Worm (Caenorhabditis elegans) whole organism, L1 larva: Measurements from ENCODE around the gene M02E1.4.
"Not testable (repeated sequence)": the region's sequence is repeated elsewhere in the genome, so short reads cannot be mapped to it uniquely, and the experiment has no call there.

Experiments
- C16A3.4 ChIP-seq: fragments of 150-350 bp; optimal IDR thresholded peaks from 2 replicates; lab custom pipeline; 2014; ENCODE audit warnings: missing biosample characterization, missing genetic modification characterization
- C34B4.2 ChIP-seq: sonication (generic microtip); optimal IDR thresholded peaks from 2 replicates; lab custom pipeline; 2017; ENCODE audit warnings: mild to moderate bottlenecking, missing genetic modification characterization, missing compliant biosample characterization
- F16B12.6 ChIP-seq: fragments of 150-350 bp; optimal IDR thresholded peaks from 2 replicates; lab custom pipeline; 2014; ENCODE audit warnings: missing biosample characterization, missing genetic modification characterization
- aha-1 ChIP-seq: fragments of 150-350 bp; optimal IDR thresholded peaks from 2 replicates; lab custom pipeline; 2014; ENCODE audit warnings: missing biosample characterization, missing genetic modification characterization
- ama-1 ChIP-seq: fragments of 150-350 bp; optimal IDR thresholded peaks from 2 replicates; lab custom pipeline; 2014
- ceh-63 ChIP-seq: fragments of 200-800 bp; sonication (Bioruptor generic); optimal IDR thresholded peaks from 2 replicates; lab custom pipeline; 2018; ENCODE audit warnings: mild to moderate bottlenecking, missing genetic modification characterization, missing compliant biosample characterization
- ceh-82 ChIP-seq, 3 experiments: fragments of 150-350 bp in 1 of 3; sonication (generic microtip) in 2 of 3; optimal IDR thresholded peaks; 2 replicates each; lab custom pipeline; 2014 to 2017; ENCODE audit warnings: missing biosample characterization in 3 of 3, missing genetic modification characterization in 3 of 3
- ceh-88 ChIP-seq: fragments of 200-800 bp; sonication (Bioruptor generic); IDR thresholded peaks from 2 replicates; pipeline ENCODE4 v1.3.6; 2022; ENCODE audit warnings: missing genetic modification characterization, missing compliant biosample characterization
- ceh-90 ChIP-seq: sonication (generic microtip); optimal IDR thresholded peaks from 2 replicates; lab custom pipeline; 2016; ENCODE audit warnings: missing genetic modification characterization, missing compliant biosample characterization
- ces-1 ChIP-seq: fragments of 150-350 bp; optimal IDR thresholded peaks from 2 replicates; lab custom pipeline; 2014; ENCODE audit warnings: missing biosample characterization, missing genetic modification reagents, missing genetic modification characterization
- dpl-1 ChIP-seq, 3 experiments: fragments of 150-350 bp in 2 of 3; sonication (generic microtip) in 1 of 3; optimal IDR thresholded peaks; 2 replicates each; lab custom pipeline; 2014 to 2017; ENCODE audit warnings: missing biosample characterization in 3 of 3, missing genetic modification characterization in 3 of 3, missing genetic modification reagents in 3 of 3
- dsc-1 ChIP-seq: sonication (generic microtip); optimal IDR thresholded peaks from 2 replicates; lab custom pipeline; 2016; ENCODE audit warnings: mild to moderate bottlenecking, missing genetic modification characterization, missing compliant biosample characterization
- efl-3 ChIP-seq: fragments of 200-800 bp; sonication (Bioruptor generic); optimal IDR thresholded peaks from 2 replicates; lab custom pipeline; 2018; ENCODE audit warnings: mild to moderate bottlenecking, missing genetic modification characterization, missing compliant biosample characterization
- egl-13 ChIP-seq: sonication (generic microtip); optimal IDR thresholded peaks from 2 replicates; lab custom pipeline; 2016; ENCODE audit warnings: missing genotype, missing genetic modification reagents, missing genetic modification characterization, missing compliant biosample characterization
- elt-2 ChIP-seq: sonication (generic microtip); optimal IDR thresholded peaks from 2 replicates; lab custom pipeline; 2016; ENCODE audit warnings: missing genetic modification characterization, mild to moderate bottlenecking, inconsistent platforms, missing compliant biosample characterization, missing genetic modification reagents
- elt-3 ChIP-seq, 6 experiments: fragments of 150-350 bp in 1 of 6; sonication (generic microtip); optimal IDR thresholded peaks; 2 replicates each; lab custom pipeline; 2017 to 2018; ENCODE audit warnings: missing biosample characterization in 6 of 6, missing genetic modification characterization in 6 of 6, inconsistent platforms in 1 of 6
- ets-5 ChIP-seq: fragments of 200-800 bp; sonication (Bioruptor generic); IDR thresholded peaks from 2 replicates; pipeline ENCODE4 v1.3.6; 2022; ENCODE audit warnings: missing genetic modification characterization, missing compliant biosample characterization
- fkh-10 ChIP-seq: sonication (generic microtip); optimal IDR thresholded peaks from 2 replicates; lab custom pipeline; 2017; ENCODE audit warnings: missing biosample characterization, missing genetic modification reagents, missing genetic modification characterization
- fkh-4 ChIP-seq: sonication (generic microtip); optimal IDR thresholded peaks from 2 replicates; lab custom pipeline; 2016; ENCODE audit warnings: missing compliant biosample characterization, missing genetic modification characterization, borderline replicate concordance
- fkh-8 ChIP-seq: sonication (generic microtip); optimal IDR thresholded peaks from 2 replicates; lab custom pipeline; 2016; ENCODE audit warnings: mild to moderate bottlenecking, missing genetic modification characterization, missing compliant biosample characterization
- fos-1 ChIP-seq: fragments of 150-350 bp; optimal IDR thresholded peaks from 2 replicates; lab custom pipeline; 2014; ENCODE audit warnings: missing biosample characterization, missing genetic modification characterization
- grh-1 ChIP-seq: fragments of 200-800 bp; sonication (Bioruptor generic); IDR thresholded peaks from 2 replicates; pipeline ENCODE4 v1.3.6; 2022; ENCODE audit warnings: missing genetic modification reagents, missing genetic modification characterization, missing compliant biosample characterization
- hlh-17 ChIP-seq: fragments of 200-800 bp; sonication (Bioruptor generic); optimal IDR thresholded peaks from 2 replicates; lab custom pipeline; 2018; ENCODE audit warnings: missing genetic modification characterization, mild to moderate bottlenecking, missing compliant biosample characterization, moderate library complexity, borderline replicate concordance
- lin-15B ChIP-seq: fragments of 150-350 bp; sonication (generic microtip); optimal IDR thresholded peaks from 3 replicates; lab custom pipeline; 2014; ENCODE audit warnings: missing biosample characterization, missing genetic modification characterization
- lin-35 ChIP-seq, 2 experiments: fragments of 150-350 bp; optimal IDR thresholded peaks; 2 replicates each; lab custom pipeline; 2014; ENCODE audit warnings: missing biosample characterization in 2 of 2, missing genetic modification characterization in 2 of 2, missing genetic modification reagents in 2 of 2
- lin-39 ChIP-seq: fragments of 150-350 bp; optimal IDR thresholded peaks from 2 replicates; lab custom pipeline; 2014; ENCODE audit warnings: missing biosample characterization, missing genetic modification reagents, missing genetic modification characterization
- lsy-2 ChIP-seq, 2 experiments: fragments of 150-350 bp; optimal IDR thresholded peaks; 2 replicates each; lab custom pipeline; 2014; ENCODE audit warnings: missing biosample characterization in 2 of 2, missing genetic modification characterization in 2 of 2
- mef-2 ChIP-seq: fragments of 150-350 bp; optimal IDR thresholded peaks from 2 replicates; lab custom pipeline; 2014; ENCODE audit warnings: missing biosample characterization, missing genetic modification characterization
- nhr-12 ChIP-seq: sonication (generic microtip); optimal IDR thresholded peaks from 2 replicates; lab custom pipeline; 2017; ENCODE audit warnings: missing biosample characterization, missing genetic modification characterization
- nhr-19 ChIP-seq: fragments of 200-800 bp; sonication (Bioruptor generic); conservative IDR thresholded peaks from 2 replicates; pipeline ENCODE4 v1.3.6; 2022; ENCODE audit warnings: missing genetic modification characterization, missing compliant biosample characterization
- nhr-20 ChIP-seq: sonication (generic microtip); optimal IDR thresholded peaks from 2 replicates; lab custom pipeline; 2016; ENCODE audit warnings: mild to moderate bottlenecking, missing genetic modification characterization, missing compliant biosample characterization
- nhr-28 ChIP-seq: fragments of 150-350 bp; optimal IDR thresholded peaks from 2 replicates; lab custom pipeline; 2014; ENCODE audit warnings: missing biosample characterization, missing genetic modification characterization
- nhr-47 ChIP-seq: sonication (generic microtip); optimal IDR thresholded peaks from 2 replicates; lab custom pipeline; 2016; ENCODE audit warnings: mild to moderate bottlenecking, missing genetic modification characterization, moderate library complexity, missing compliant biosample characterization
- nhr-77 ChIP-seq: fragments of 150-350 bp; optimal IDR thresholded peaks from 2 replicates; lab custom pipeline; 2014; ENCODE audit warnings: missing biosample characterization, missing genetic modification characterization
- nhr-84 ChIP-seq: sonication (generic microtip); optimal IDR thresholded peaks from 2 replicates; lab custom pipeline; 2017; ENCODE audit warnings: missing biosample characterization, missing genetic modification characterization
- nhr-90 ChIP-seq: sonication (generic microtip); optimal IDR thresholded peaks from 2 replicates; lab custom pipeline; 2016; ENCODE audit warnings: mild to moderate bottlenecking, missing genetic modification characterization, missing compliant biosample characterization; ENCODE audit not compliant: poor library complexity
- pag-3 ChIP-seq: sonication (generic microtip); optimal IDR thresholded peaks from 2 replicates; lab custom pipeline; 2017; ENCODE audit warnings: missing genetic modification characterization, mild to moderate bottlenecking, missing compliant biosample characterization, antibody characterized with exemption, borderline replicate concordance; ENCODE audit not compliant: insufficient read depth
- pax-3 ChIP-seq: fragments of 200-800 bp; sonication (Bioruptor generic); optimal IDR thresholded peaks from 2 replicates; lab custom pipeline; 2018; ENCODE audit warnings: mild to moderate bottlenecking, missing genetic modification characterization, moderate library complexity, missing compliant biosample characterization
- pqm-1 ChIP-seq: sonication (generic microtip); optimal IDR thresholded peaks from 3 replicates; lab custom pipeline; 2017; ENCODE audit warnings: missing biosample characterization, missing genetic modification characterization
- rnt-1 ChIP-seq: sonication (generic microtip); optimal IDR thresholded peaks from 2 replicates; lab custom pipeline; 2016; ENCODE audit warnings: mild to moderate bottlenecking, missing genetic modification characterization, moderate library complexity, missing compliant biosample characterization
- swsn-7 ChIP-seq: sonication (generic microtip); optimal IDR thresholded peaks from 2 replicates; lab custom pipeline; 2016; ENCODE audit warnings: missing genetic modification characterization, missing compliant biosample characterization
- unc-130 ChIP-seq: fragments of 150-350 bp; optimal IDR thresholded peaks from 2 replicates; lab custom pipeline; 2017; ENCODE audit warnings: missing biosample characterization, missing genetic modification characterization, inconsistent platforms
- vab-15 ChIP-seq: sonication (generic microtip); optimal IDR thresholded peaks from 2 replicates; lab custom pipeline; 2017; ENCODE audit warnings: missing genotype, mild to moderate bottlenecking, missing genetic modification characterization, missing compliant biosample characterization
- xbp-1 ChIP-seq: sonication (generic microtip); optimal IDR thresholded peaks from 2 replicates; lab custom pipeline; 2016; ENCODE audit warnings: missing genetic modification characterization, missing compliant biosample characterization
- zag-1 ChIP-seq: fragments of 150-350 bp; optimal IDR thresholded peaks from 2 replicates; lab custom pipeline; 2014; ENCODE audit warnings: missing biosample characterization, missing genetic modification characterization
- zip-4 ChIP-seq: fragments of 200-800 bp; sonication (Bioruptor generic); optimal IDR thresholded peaks from 2 replicates; lab custom pipeline; 2018; ENCODE audit warnings: mild to moderate bottlenecking, missing genetic modification characterization, moderate library complexity, missing compliant biosample characterization
- ztf-11 ChIP-seq, 2 experiments: sonication (generic microtip); optimal IDR thresholded peaks; 2 replicates each; lab custom pipeline; 2016 to 2017; ENCODE audit warnings: missing genetic modification characterization in 2 of 2, missing biosample characterization in 1 of 2, missing compliant biosample characterization in 1 of 2

M02E1.4 gene

DNA sequence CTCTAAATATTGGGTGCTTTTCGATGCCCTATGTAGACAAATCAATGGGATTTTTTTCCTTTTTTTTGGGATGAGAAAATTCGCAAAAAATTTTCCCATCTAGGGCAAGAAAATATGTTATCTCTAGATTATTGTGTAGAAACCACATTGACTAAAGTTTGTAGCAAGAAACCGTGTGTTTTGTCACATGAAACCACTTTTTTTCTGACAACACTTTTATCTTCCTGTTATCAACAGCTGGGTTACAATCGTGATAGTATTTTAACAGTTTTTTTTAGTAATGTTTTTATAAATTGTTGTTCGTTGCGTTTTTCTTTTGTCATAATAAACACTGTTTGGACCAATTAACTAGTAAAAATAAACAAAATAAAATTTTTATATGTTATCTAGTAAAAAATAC is 836 bp upstream of the M02E1.4 start:
- TF ChIP-seq fkh-8 (tag; lab: Kevin White, UChicago) (no peak), elt-3 (tag; optimal IDR thresholded peaks at IDR 0.05; lab: Kevin White, UChicago) (peak in 1 of 6 experiments; percentile 51), ztf-11 (tag; optimal IDR thresholded peaks at IDR 0.05; lab: Kevin White, UChicago) (no peak), lin-39 (tag; lab: Kevin White, UChicago) (no peak), grh-1 (GFP tag; lab: Robert Waterston, UW) (no peak), lin-35 (GFP tag; optimal IDR thresholded peaks at IDR 0.05; lab: Kevin White, UChicago) (peak in 1 of 2 experiments; percentile 40), elt-2 (tag; lab: Kevin White, UChicago) (peak; percentile 39)

DNA sequence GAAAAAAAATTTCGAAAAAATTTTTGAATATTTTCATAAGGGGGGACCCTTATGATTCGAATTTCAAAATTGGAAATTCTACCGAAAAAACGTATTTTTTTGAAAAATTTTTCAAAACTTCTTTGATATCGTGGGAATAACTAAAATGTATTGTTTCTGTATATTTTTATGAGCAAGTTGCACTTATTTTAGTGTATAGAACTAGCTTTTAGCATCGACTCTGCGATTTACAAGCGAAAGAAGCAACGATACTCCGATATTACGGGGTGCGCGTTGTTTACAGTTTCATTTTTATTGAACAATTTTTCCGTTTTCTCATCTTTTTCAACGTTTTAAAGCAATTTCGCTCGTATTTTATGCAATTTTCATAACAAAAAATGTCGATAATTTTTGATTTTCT is 9.1 kb downstream of the M02E1.4 start, which contains the start of gene M02E1.3:
M02E1.3 (plus strand) TSS at position 301 of the 400 bp plus-strand sequence.
- TF ChIP-seq lin-35 (GFP tag; optimal IDR thresholded peaks at IDR 0.05; lab: Kevin White, UChicago); vab-15; ceh-88 (GFP tag; lab: Robert Waterston, UW): not testable (repeated sequence)
- TF ChIP-seq, all 84 proteins: peak for 0; not testable (repeated sequence) for 84

DNA sequence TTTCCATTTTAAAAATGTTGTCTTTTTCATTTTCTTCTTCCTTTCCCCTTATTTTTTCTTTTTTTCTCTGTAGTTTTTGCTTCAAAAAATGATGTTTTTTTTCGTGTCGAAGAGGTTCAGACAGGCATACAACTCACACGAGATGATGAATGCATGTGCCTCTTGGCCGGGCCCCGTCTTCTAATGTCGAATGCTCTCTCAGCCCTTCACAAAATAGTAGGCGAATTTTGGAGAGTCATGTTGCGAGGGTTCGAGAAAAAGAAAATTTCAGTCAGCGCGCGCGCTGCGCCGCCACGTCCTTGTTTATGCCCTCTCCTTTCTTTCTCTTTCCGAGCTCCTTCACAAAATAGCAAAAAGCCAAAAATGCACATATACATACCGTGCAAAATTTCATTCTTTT is 10.9 kb downstream of the M02E1.4 start:
- TF ChIP-seq nhr-19 (GFP tag; lab: Robert Waterston, UW) (peak; percentile 31; the same call in 1 of the 2 replicates), pag-3 (tag; lab: Kevin White, UChicago) (no peak), nhr-12 (tag; lab: Kevin White, UChicago) (no peak), xbp-1 (tag; lab: Kevin White, UChicago) (peak; percentile 40), grh-1 (GFP tag; lab: Robert Waterston, UW) (no peak), ceh-88 (GFP tag; lab: Robert Waterston, UW) (0 out of 2 replicates have a peak, but pooled peaks have one; percentile 32), pqm-1 (tag; lab: Kevin White, UChicago) (no peak), unc-130 (tag; lab: Kevin White, UChicago) (no peak), zag-1 (tag; lab: Kevin White, UChicago) (no peak), nhr-28 (tag; lab: Kevin White, UChicago) (no peak), nhr-90 (tag; lab: Kevin White, UChicago) (no peak), C34B4.2 (no peak), dsc-1 (tag; lab: Kevin White, UChicago) (peak; percentile 37), fkh-4 (tag; lab: Kevin White, UChicago) (no peak), ceh-90 (tag; lab: Kevin White, UChicago) (no peak), mef-2 (no peak), ceh-63 (GFP tag; lab: Kevin White, UChicago) (no peak), fos-1 (tag; lab: Kevin White, UChicago) (no peak), ets-5 (GFP tag; lab: Robert Waterston, UW) (no peak), pax-3 (tag; lab: Kevin White, UChicago) (no peak), lin-15B (tag; lab: Kevin White, UChicago) (peak; percentile 19), ces-1 (no peak), ama-1 (no peak), nhr-20 (tag; lab: Kevin White, UChicago) (peak; percentile 22), ceh-82 (tag; optimal IDR thresholded peaks at IDR 0.05; lab: Kevin White, UChicago) (peak in 2 of 3 experiments; percentile 29 to 73), vab-15 (no peak), fkh-10 (GFP tag; lab: Kevin White, UChicago) (peak; percentile 76), elt-2 (tag; lab: Kevin White, UChicago) (no peak), aha-1 (tag; lab: Kevin White, UChicago) (no peak), nhr-77 (tag; lab: Kevin White, UChicago) (no peak), hlh-17 (GFP tag; lab: Kevin White, UChicago) (no peak), nhr-47 (peak; percentile 74), C16A3.4 (no peak), swsn-7 (tag; lab: Kevin White, UChicago) (peak; percentile 66), lsy-2 (tag; optimal IDR thresholded peaks at IDR 0.05; lab: Kevin White, UChicago) (peak; percentile 29 to 72), nhr-84 (tag; lab: Kevin White, UChicago) (no peak), efl-3 (GFP tag; lab: Kevin White, UChicago) (no peak), F16B12.6 (peak; percentile 33), dpl-1 (GFP tag; optimal IDR thresholded peaks at IDR 0.05; lab: Kevin White, UChicago) (peak in 1 of 3 experiments; percentile 23), rnt-1 (tag; lab: Kevin White, UChicago) (peak; percentile 62), zip-4 (GFP tag; lab: Kevin White, UChicago) (no peak), egl-13 (peak; percentile 0)
